Fruit fly (Drosophila melanogaster): ENCODE measurements around the gene ImpE1.

DNA sequence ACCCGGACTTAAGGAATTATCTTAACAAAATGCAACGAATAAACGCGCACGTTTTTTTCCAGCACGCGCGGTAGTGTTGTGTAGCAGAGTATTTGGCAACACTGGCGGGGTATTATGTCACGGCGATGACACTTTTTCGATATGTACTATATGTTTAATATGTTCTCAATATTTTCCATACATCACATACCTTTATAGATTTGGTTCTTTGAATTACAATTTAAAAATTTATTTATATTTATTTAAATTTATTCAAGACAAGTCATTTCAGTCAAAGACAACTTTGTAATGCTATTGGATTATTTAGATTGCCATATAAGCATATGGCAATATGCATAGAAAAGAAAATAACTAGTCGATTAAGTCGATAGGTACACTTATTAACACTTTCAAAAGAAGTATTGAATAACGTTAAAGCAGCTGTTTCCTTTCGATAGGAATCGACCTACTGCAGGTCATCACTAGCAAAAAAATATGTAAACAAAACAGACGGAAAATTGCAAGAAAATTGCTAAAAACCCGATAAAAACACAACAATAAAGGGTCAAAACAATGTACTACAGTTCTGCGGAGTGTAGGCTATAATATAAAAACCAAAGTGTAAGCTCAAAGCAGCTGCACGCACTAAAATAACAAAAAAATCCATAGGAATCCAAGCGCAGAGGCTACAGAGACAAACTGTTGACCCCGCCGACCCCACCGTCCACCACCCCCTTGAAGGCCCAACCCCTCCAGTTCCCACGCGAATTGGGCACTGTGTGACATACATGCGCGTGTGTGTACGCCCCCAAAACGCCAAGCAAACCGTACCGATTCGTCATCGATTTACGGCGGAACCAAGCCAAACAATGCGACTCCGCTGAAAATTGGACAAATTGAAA lies 25.9 kb upstream of the ImpE1 start, which contains the start of the genes CG7182 and GAPcenA:
- TF ChIP-seq Snoo (tag; optimal IDR thresholded peaks at IDR 0.05), result peak; percentile 76
- no peak for TF ChIP-seq CG13204 (GFP tag; optimal IDR thresholded peaks at IDR 0.05)
- peak; percentile 52; the same call in 1 of the 3 replicates for TF ChIP-seq CG4496 (GFP tag; IDR thresholded peaks at IDR 0.05)
- no peak for TF ChIP-seq Pif1B (GFP tag; optimal IDR thresholded peaks at IDR 0.05)
- no peak for TF ChIP-seq CG14655 (GFP tag; optimal IDR thresholded peaks at IDR 0.05)
- TF ChIP-seq D1 (tag; optimal IDR thresholded peaks at IDR 0.05), result no peak
- TF ChIP-seq CG15710 (tag; optimal IDR thresholded peaks at IDR 0.05), result peak; percentile 80
- TF ChIP-seq gl (tag; optimal IDR thresholded peaks at IDR 0.05), result no peak
- TF ChIP-seq Ets98B (GFP tag; IDR thresholded peaks at IDR 0.05), result peak; percentile 49
- no peak for TF ChIP-seq CG32121 (GFP tag; IDR thresholded peaks at IDR 0.05)
- peak; percentile 85 for TF ChIP-seq EcR (GFP tag; optimal IDR thresholded peaks at IDR 0.05)
